Fruit fly (Drosophila melanogaster) whole organism, embryonic: ENCODE measurements around the gene rogdi.

Experiments used
- B-H1 ChIP-seq: fragments of 200-800 bp; sonication (Bioruptor generic); IDR thresholded peaks from 3 replicates; pipeline ENCODE4 v1.3.6; 2022; ENCODE audit warnings: missing biosample characterization, missing genetic modification characterization
- CG10147 ChIP-seq: fragments of 200-800 bp; sonication (Bioruptor generic); optimal IDR thresholded peaks from 2 replicates; lab custom pipeline; 2019; ENCODE audit warnings: missing biosample characterization, mild to moderate bottlenecking, missing genetic modification characterization, moderate library complexity
- CG10274 ChIP-seq: fragments of 200-800 bp; sonication (Bioruptor generic); optimal IDR thresholded peaks from 3 replicates; lab custom pipeline; 2017; ENCODE audit warnings: missing biosample characterization, mild to moderate bottlenecking, missing genetic modification characterization
- CG10366 ChIP-seq: fragments of 200-800 bp; sonication (Bioruptor generic); IDR thresholded peaks from 2 replicates; pipeline ENCODE4 v1.3.6; 2022; ENCODE audit warnings: missing biosample characterization, missing genetic modification characterization
- CG10979 ChIP-seq: fragments of 200-800 bp; sonication (Bioruptor generic); optimal IDR thresholded peaks from 2 replicates; lab custom pipeline; 2018; ENCODE audit warnings: missing biosample characterization, mild to moderate bottlenecking, missing genetic modification characterization, moderate library complexity
- CG11093 ChIP-seq: fragments of 200-800 bp; sonication (Bioruptor generic); IDR thresholded peaks from 3 replicates; pipeline ENCODE4 v1.3.6; 2022; ENCODE audit warnings: missing biosample characterization, missing genetic modification characterization
- CG11456 ChIP-seq: fragments of 200-800 bp; sonication (Bioruptor generic); IDR thresholded peaks from 3 replicates; pipeline ENCODE4 v1.3.6; 2022; ENCODE audit warnings: missing biosample characterization, missing genetic modification characterization
- CG12391 ChIP-seq: fragments of 200-800 bp; sonication (Bioruptor generic); optimal IDR thresholded peaks from 3 replicates; lab custom pipeline; 2018; ENCODE audit warnings: missing biosample characterization, mild to moderate bottlenecking, missing genetic modification characterization, moderate library complexity
- CG13123 ChIP-seq: fragments of 200-800 bp; sonication (Bioruptor generic); optimal IDR thresholded peaks from 2 replicates; lab custom pipeline; 2016; ENCODE audit warnings: missing biosample characterization, missing genetic modification characterization
- CG13424 ChIP-seq: fragments of 200-800 bp; sonication (Bioruptor generic); optimal IDR thresholded peaks from 2 replicates; lab custom pipeline; 2019; ENCODE audit warnings: missing biosample characterization, mild to moderate bottlenecking, missing genetic modification characterization, moderate library complexity
- CG15696 ChIP-seq: fragments of 200-800 bp; sonication (Bioruptor generic); optimal IDR thresholded peaks from 2 replicates; lab custom pipeline; 2019; ENCODE audit warnings: missing biosample characterization, mild to moderate bottlenecking, missing genetic modification characterization, moderate library complexity
- CG16813 ChIP-seq: fragments of 200-800 bp; sonication (Bioruptor generic); IDR thresholded peaks from 3 replicates; pipeline ENCODE4 v1.3.6; 2022; ENCODE audit warnings: missing biosample characterization, missing genetic modification characterization; ENCODE audit not compliant: partially characterized antibody
- CG16815 ChIP-seq: fragments of 200-800 bp; sonication (Bioruptor generic); optimal IDR thresholded peaks from 3 replicates; lab custom pipeline; 2017; ENCODE audit warnings: missing biosample characterization, mild to moderate bottlenecking, missing genetic modification characterization
- CG17328 ChIP-seq: fragments of 200-800 bp; sonication (Bioruptor generic); IDR thresholded peaks from 2 replicates; pipeline ENCODE4 v1.3.6; 2022; ENCODE audit warnings: missing biosample characterization, missing genetic modification characterization
- CG17385 ChIP-seq: fragments of 200-800 bp; sonication (Bioruptor generic); optimal IDR thresholded peaks from 3 replicates; lab custom pipeline; 2018; ENCODE audit warnings: missing biosample characterization, mild to moderate bottlenecking, missing genetic modification characterization
- CG2875 ChIP-seq: fragments of 200-800 bp; sonication (Bioruptor generic); optimal IDR thresholded peaks from 2 replicates; lab custom pipeline; 2017; ENCODE audit warnings: missing biosample characterization, mild to moderate bottlenecking, missing genetic modification characterization, missing genetic modification reagents
- CG2889 ChIP-seq: fragments of 200-800 bp; sonication (Bioruptor generic); IDR thresholded peaks from 3 replicates; pipeline ENCODE4 v1.3.6; 2022; ENCODE audit warnings: missing biosample characterization, missing genetic modification characterization
- CG30431 ChIP-seq: fragments of 200-800 bp; sonication (Bioruptor generic); optimal IDR thresholded peaks from 2 replicates; lab custom pipeline; 2017; ENCODE audit warnings: missing biosample characterization, missing genetic modification characterization
- CG31388 ChIP-seq: fragments of 200-800 bp; sonication (Bioruptor generic); optimal IDR thresholded peaks from 2 replicates; lab custom pipeline; 2016; ENCODE audit warnings: missing biosample characterization, missing genetic modification characterization
- CG34422 ChIP-seq: fragments of 200-800 bp; sonication (Bioruptor generic); IDR thresholded peaks from 3 replicates; pipeline ENCODE4 v1.3.6; 2022; ENCODE audit warnings: missing biosample characterization, missing genetic modification characterization
- CG3847 ChIP-seq: fragments of 200-800 bp; sonication (Bioruptor generic); IDR thresholded peaks from 2 replicates; pipeline ENCODE4 v1.3.6; 2022; ENCODE audit warnings: missing biosample characterization, missing genetic modification characterization
- CG4854 ChIP-seq: fragments of 200-800 bp; sonication (Bioruptor generic); optimal IDR thresholded peaks from 2 replicates; lab custom pipeline; 2016; ENCODE audit warnings: missing biosample characterization, missing genetic modification characterization, inconsistent platforms
- CG6683 ChIP-seq: fragments of 200-800 bp; sonication (Bioruptor generic); optimal IDR thresholded peaks from 2 replicates; lab custom pipeline; 2017; ENCODE audit warnings: missing biosample characterization, mild to moderate bottlenecking, missing genetic modification characterization, missing genetic modification reagents
- CG7271 ChIP-seq: fragments of 200-800 bp; sonication (Bioruptor generic); optimal IDR thresholded peaks from 2 replicates; lab custom pipeline; 2018; ENCODE audit warnings: missing biosample characterization, mild to moderate bottlenecking, missing genetic modification characterization, moderate library complexity
- CG9437 ChIP-seq: fragments of 200-800 bp; sonication (Bioruptor generic); optimal IDR thresholded peaks from 2 replicates; lab custom pipeline; 2018; ENCODE audit warnings: missing biosample characterization, mild to moderate bottlenecking, missing genetic modification characterization
- Camta ChIP-seq: fragments of 200-800 bp; sonication (Bioruptor generic); optimal IDR thresholded peaks from 2 replicates; lab custom pipeline; 2016; ENCODE audit warnings: missing biosample characterization, missing genetic modification characterization
- CoRest ChIP-seq: fragments of 200-800 bp; sonication (Bioruptor generic); optimal IDR thresholded peaks from 3 replicates; lab custom pipeline; 2018; ENCODE audit warnings: missing biosample characterization, mild to moderate bottlenecking, missing genetic modification characterization, moderate library complexity
- D19A ChIP-seq: fragments of 200-800 bp; optimal IDR thresholded peaks from 3 replicates; lab custom pipeline; 2019; ENCODE audit warnings: missing biosample characterization, mild to moderate bottlenecking, missing genetic modification characterization, moderate library complexity
- Doc3 ChIP-seq: fragments of 200-800 bp; sonication (Bioruptor generic); IDR thresholded peaks from 3 replicates; pipeline ENCODE4 v1.3.6; 2022; ENCODE audit warnings: missing biosample characterization, missing genetic modification characterization; ENCODE audit not compliant: partially characterized antibody
- E2f2 ChIP-seq: fragments of 200-800 bp; sonication (Bioruptor generic); IDR thresholded peaks from 2 replicates; pipeline ENCODE4 v1.3.6; 2022; ENCODE audit warnings: missing biosample characterization, missing genetic modification characterization
- Fer3 ChIP-seq: fragments of 200-800 bp; sonication (Bioruptor generic); optimal IDR thresholded peaks from 2 replicates; lab custom pipeline; 2018; ENCODE audit warnings: missing biosample characterization, mild to moderate bottlenecking, missing genetic modification characterization, moderate library complexity
- NC2β ChIP-seq: fragments of 200-800 bp; sonication (Bioruptor generic); optimal IDR thresholded peaks from 2 replicates; lab custom pipeline; 2016; ENCODE audit warnings: missing biosample characterization, missing genetic modification characterization
- Pdp1 ChIP-seq, 2 experiments: fragments of 200-800 bp; sonication (Bioruptor generic); optimal IDR thresholded peaks; 3 replicates each; lab custom pipeline; 2016; ENCODE audit warnings: missing biosample characterization in 2 of 2, missing genetic modification characterization in 2 of 2, mild to moderate bottlenecking in 1 of 2, moderate library complexity in 1 of 2
- Rfx ChIP-seq: fragments of 200-800 bp; sonication (Bioruptor generic); IDR thresholded peaks from 2 replicates; pipeline ENCODE4 v1.3.6; 2022; ENCODE audit warnings: missing biosample characterization, missing genetic modification characterization
- Ssrp ChIP-seq: fragments of 200-800 bp; sonication (Bioruptor generic); optimal IDR thresholded peaks from 2 replicates; lab custom pipeline; 2018; ENCODE audit warnings: missing biosample characterization, mild to moderate bottlenecking, missing genetic modification characterization, moderate library complexity
- TFAM ChIP-seq: fragments of 200-800 bp; sonication (Bioruptor generic); optimal IDR thresholded peaks from 2 replicates; lab custom pipeline; 2017; ENCODE audit warnings: missing biosample characterization, missing genetic modification characterization, inconsistent platforms
- cas ChIP-seq: fragments of 200-800 bp; sonication (Bioruptor generic); IDR thresholded peaks from 2 replicates; pipeline ENCODE4 v1.3.6; 2022; ENCODE audit warnings: missing biosample characterization, missing genetic modification characterization
- ci ChIP-seq: fragments of 200-800 bp; sonication (Bioruptor generic); IDR thresholded peaks from 3 replicates; pipeline ENCODE4 v1.3.6; 2022; ENCODE audit warnings: missing biosample characterization, missing genetic modification characterization
- crol ChIP-seq: fragments of 200-800 bp; sonication (Bioruptor generic); IDR thresholded peaks from 2 replicates; pipeline ENCODE4 v1.3.6; 2022; ENCODE audit warnings: missing biosample characterization, missing genetic modification characterization
- da ChIP-seq: fragments of 200-800 bp; sonication (Bioruptor generic); optimal IDR thresholded peaks from 2 replicates; lab custom pipeline; 2016; ENCODE audit warnings: missing biosample characterization, missing genetic modification characterization
- esg ChIP-seq: fragments of 200-800 bp; sonication (Bioruptor generic); conservative IDR thresholded peaks from 2 replicates; pipeline ENCODE4 v1.3.6; 2022; ENCODE audit warnings: missing biosample characterization, missing genetic modification characterization
- ewg ChIP-seq: fragments of 200-800 bp; sonication (Bioruptor generic); optimal IDR thresholded peaks from 3 replicates; lab custom pipeline; 2017; ENCODE audit warnings: mild to moderate bottlenecking, missing biosample characterization, missing genetic modification reagents, missing genetic modification characterization
- eyg ChIP-seq: fragments of 200-800 bp; sonication (Bioruptor generic); optimal IDR thresholded peaks from 3 replicates; lab custom pipeline; 2016; ENCODE audit warnings: missing biosample characterization, missing genetic modification characterization
- fd102C ChIP-seq: fragments of 200-800 bp; sonication (Bioruptor generic); optimal IDR thresholded peaks from 2 replicates; lab custom pipeline; 2018; ENCODE audit warnings: missing biosample characterization, mild to moderate bottlenecking, missing genetic modification characterization, moderate library complexity
- gce ChIP-seq: fragments of 200-800 bp; sonication (Bioruptor generic); IDR thresholded peaks from 3 replicates; pipeline ENCODE4 v1.3.6; 2022; ENCODE audit warnings: missing biosample characterization, missing genetic modification characterization
- hkb ChIP-seq, 2 experiments: fragments of 200-800 bp in 1 of 2; fragments of >200 bp in 1 of 2; sonication (Bioruptor generic) in 1 of 2; IDR thresholded peaks in 1 of 2; optimal IDR thresholded peaks in 1 of 2; 2 replicates each; pipeline versions ENCODE4 v1.3.6 to Lab custom; 2017 to 2022; ENCODE audit warnings: missing biosample characterization in 1 of 2, missing genetic modification characterization in 1 of 2
- kni ChIP-seq: fragments of 200-800 bp; sonication (Bioruptor generic); optimal IDR thresholded peaks from 3 replicates; lab custom pipeline; 2017; ENCODE audit warnings: mild to moderate bottlenecking, missing biosample characterization, missing genetic modification reagents, missing genetic modification characterization
- mirr ChIP-seq: fragments of 200-800 bp; sonication (Bioruptor generic); optimal IDR thresholded peaks from 3 replicates; lab custom pipeline; 2018; ENCODE audit warnings: missing biosample characterization, mild to moderate bottlenecking, missing genetic modification characterization
- stc ChIP-seq: fragments of 200-800 bp; sonication (Bioruptor generic); IDR thresholded peaks from 2 replicates; pipeline ENCODE4 v1.3.6; 2022; ENCODE audit warnings: missing biosample characterization, missing genetic modification characterization
- tgo ChIP-seq: fragments of 200-800 bp; sonication (Bioruptor generic); IDR thresholded peaks from 3 replicates; pipeline ENCODE4 v1.3.6; 2022; ENCODE audit warnings: missing biosample characterization, missing genetic modification characterization
- tin ChIP-seq: fragments of 200-800 bp; sonication (Bioruptor generic); optimal IDR thresholded peaks from 3 replicates; lab custom pipeline; 2016; ENCODE audit warnings: missing biosample characterization, missing genetic modification characterization

The rogdi gene

DNA sequence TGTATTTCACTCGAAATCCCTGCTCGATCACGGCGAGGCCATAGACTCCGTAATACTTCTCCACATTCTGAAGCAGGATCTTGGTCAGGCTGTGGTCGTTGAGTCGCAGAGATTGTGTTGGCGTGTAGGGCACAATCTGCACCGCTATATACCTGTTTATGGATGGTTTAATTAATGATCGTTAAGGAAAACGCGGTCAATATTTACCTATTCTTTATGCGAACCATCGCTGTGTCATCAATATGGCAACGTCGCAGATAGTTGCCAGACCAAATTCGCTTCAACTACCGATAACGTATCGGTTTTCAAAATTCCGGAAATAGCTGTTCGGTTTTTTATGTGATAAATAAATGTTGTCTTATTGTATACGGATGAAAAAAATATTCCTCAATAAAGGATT is 4.5 kb upstream of the rogdi start, which contains the start of gene Pop5 (continued):
- TF ChIP-seq esg (GFP tag; lab: Robert Waterston, UW) (no peak), Ssrp (tag; lab: Kevin White, UChicago) (no peak), cas (GFP tag; lab: Robert Waterston, UW) (no peak), D19A (tag; lab: Kevin White, UChicago) (no peak), tgo (GFP tag; lab: Robert Waterston, UW) (no peak), Fer3 (peak; percentile 10), CG10147 (GFP tag; lab: Kevin White, UChicago) (no peak), ci (GFP tag; lab: Robert Waterston, UW) (peak; percentile 26; the same call in 1 of the 3 replicates), NC2β (no peak), CG16813 (GFP tag; lab: Robert Waterston, UW) (no peak), CG11093 (no peak), CG12391 (tag; lab: Kevin White, UChicago) (no peak), crol (GFP tag; lab: Robert Waterston, UW) (no peak), fd102C (no peak), tin (GFP tag; lab: Kevin White, UChicago) (no peak), CG31388 (GFP tag; lab: Kevin White, UChicago) (no peak), E2f2 (GFP tag; lab: Robert Waterston, UW) (peak; percentile 91), Doc3 (GFP tag; lab: Robert Waterston, UW) (0 out of 3 replicates have a peak, but pooled peaks have one; percentile 20), kni (GFP tag; lab: Kevin White, UChicago) (peak; percentile 33), eyg (no peak), CG7271 (tag; lab: Kevin White, UChicago) (no peak), CG30431 (GFP tag; lab: Kevin White, UChicago) (no peak), CG17385 (GFP tag; lab: Kevin White, UChicago) (peak; percentile 38), CG2889 (GFP tag; lab: Robert Waterston, UW) (no peak), CG13424 (peak; percentile 15), CG10366 (GFP tag; lab: Robert Waterston, UW) (no peak), CG16815 (GFP tag; lab: Kevin White, UChicago) (no peak), CG10979 (peak; percentile 11), CG11456 (GFP tag; lab: Robert Waterston, UW) (no peak), Rfx (peak; percentile 45; the same call in 1 of the 2 replicates), CG6683 (no peak), ewg (no peak), Camta (no peak), gce (GFP tag; lab: Robert Waterston, UW) (no peak), mirr (GFP tag; lab: Kevin White, UChicago) (peak; percentile 43), CoRest (tag; lab: Kevin White, UChicago) (peak; percentile 69), TFAM (no peak), B-H1 (no peak), stc (GFP tag; lab: Robert Waterston, UW) (no peak), CG34422 (GFP tag; lab: Robert Waterston, UW) (0 out of 3 replicates have a peak, but pooled peaks have one; percentile 32), CG13123 (GFP tag; lab: Kevin White, UChicago) (no peak), CG17328 (GFP tag; lab: Robert Waterston, UW) (no peak), hkb (optimal IDR thresholded peaks at IDR 0.05; lab: Kevin White, UChicago) (no peak), hkb (GFP tag; IDR thresholded peaks at IDR 0.05; lab: Robert Waterston, UW) (0 out of 2 replicates have a peak, but pooled peaks have one; percentile 18), CG9437 (GFP tag; lab: Kevin White, UChicago) (peak; percentile 5), CG4854 (GFP tag; lab: Kevin White, UChicago) (no peak), da (GFP tag; lab: Kevin White, UChicago) (no peak), CG10274 (no peak), CG3847 (GFP tag; lab: Robert Waterston, UW) (peak; percentile 56), CG15696 (tag; lab: Kevin White, UChicago) (peak; percentile 29), CG2875 (GFP tag; lab: Kevin White, UChicago) (no peak), Pdp1 (GFP tag; optimal IDR thresholded peaks at IDR 0.05; lab: Kevin White, UChicago) (peak in 1 of 2 experiments; percentile 41)
